Worm (Caenorhabditis elegans): ENCODE results near the gene F46F5.5.

DNA sequence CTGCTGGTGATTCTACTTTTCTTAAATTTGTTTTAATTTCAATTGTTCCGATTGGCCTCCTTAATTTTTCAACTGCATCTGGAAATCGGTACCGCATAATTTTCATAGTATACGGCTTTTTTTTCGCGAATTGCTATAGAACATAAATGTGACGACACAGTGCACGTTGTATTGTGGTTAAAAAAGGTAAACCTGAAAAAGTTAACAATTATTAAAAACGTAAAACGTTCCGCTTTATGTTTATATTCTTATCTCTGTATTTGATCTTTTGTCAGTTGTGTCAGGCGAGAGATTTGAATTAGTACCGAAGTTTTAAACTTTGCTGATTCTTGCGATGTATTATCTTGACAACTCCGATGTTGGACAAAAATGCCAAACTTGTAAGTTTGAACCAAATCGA lies 48.7 kb upstream of the F46F5.5 start, which contains the start of gene Y46B2A.4:
- TF ChIP-seq him-1 (tag; optimal IDR thresholded peaks at IDR 0.05), result no peak
- TF ChIP-seq dao-5 (tag; optimal IDR thresholded peaks at IDR 0.05), result no peak

All from whole organism, L4/young adult.